Fruit fly (Drosophila melanogaster) whole organism, adult: ENCODE measurements around the gene CG43362.

ENCODE experiments used
- CG11617 ChIP-seq: fragments of 200-800 bp; sonication (Bioruptor generic); optimal IDR thresholded peaks from 2 replicates; lab custom pipeline; 2017; ENCODE audit warnings: mild to moderate bottlenecking, missing biosample characterization, missing genetic modification reagents, missing genetic modification characterization
- CG12768 ChIP-seq: fragments of 200-800 bp; sonication (Bioruptor generic); optimal IDR thresholded peaks from 2 replicates; lab custom pipeline; 2017; ENCODE audit warnings: missing biosample characterization, missing genetic modification characterization, mild to moderate bottlenecking, moderate library complexity, missing genetic modification reagents
- CG14711 ChIP-seq: fragments of 200-800 bp; sonication (Bioruptor generic); optimal IDR thresholded peaks from 2 replicates; lab custom pipeline; 2018; ENCODE audit warnings: missing biosample characterization, mild to moderate bottlenecking, missing genetic modification characterization, moderate library complexity
- CG1620 ChIP-seq: fragments of 200-800 bp; sonication (Bioruptor generic); optimal IDR thresholded peaks from 2 replicates; lab custom pipeline; 2016; ENCODE audit warnings: missing biosample characterization, missing genetic modification characterization
- CG33017 ChIP-seq: fragments of 200-800 bp; sonication (Bioruptor generic); optimal IDR thresholded peaks from 2 replicates; lab custom pipeline; 2018; ENCODE audit warnings: missing biosample characterization, mild to moderate bottlenecking, missing genetic modification characterization, moderate library complexity
- CG5204 ChIP-seq: fragments of 200-800 bp; sonication (Bioruptor generic); optimal IDR thresholded peaks from 2 replicates; lab custom pipeline; 2016; ENCODE audit warnings: missing biosample characterization, missing genetic modification characterization
- CG7045 ChIP-seq: fragments of 200-800 bp; sonication (Bioruptor generic); optimal IDR thresholded peaks from 2 replicates; lab custom pipeline; 2017; ENCODE audit warnings: missing biosample characterization, mild to moderate bottlenecking, missing genetic modification characterization
- CG7101 ChIP-seq: fragments of 200-800 bp; sonication (Bioruptor generic); optimal IDR thresholded peaks from 2 replicates; lab custom pipeline; 2018; ENCODE audit warnings: missing biosample characterization, mild to moderate bottlenecking, missing genetic modification characterization, moderate library complexity
- Clk ChIP-seq: fragments of 200-800 bp; sonication (Bioruptor generic); optimal IDR thresholded peaks from 2 replicates; lab custom pipeline; 2017; ENCODE audit warnings: missing biosample characterization, missing genetic modification characterization
- Crg-1 ChIP-seq: fragments of 200-800 bp; sonication (Bioruptor generic); optimal IDR thresholded peaks from 2 replicates; lab custom pipeline; 2016; ENCODE audit warnings: missing biosample characterization, missing genetic modification characterization
- Hr96 ChIP-seq: fragments of 200-800 bp; sonication (Bioruptor generic); optimal IDR thresholded peaks from 2 replicates; lab custom pipeline; 2016; ENCODE audit warnings: missing biosample characterization, missing genetic modification characterization
- Mnt ChIP-seq: fragments of 200-800 bp; sonication (Bioruptor generic); optimal IDR thresholded peaks from 2 replicates; lab custom pipeline; 2016; ENCODE audit warnings: missing biosample characterization, mild to moderate bottlenecking, missing genetic modification characterization
- bab1 ChIP-seq: fragments of 200-800 bp; sonication (Bioruptor generic); optimal IDR thresholded peaks from 3 replicates; lab custom pipeline; 2019; ENCODE audit warnings: missing biosample characterization, mild to moderate bottlenecking, missing genetic modification characterization, moderate library complexity
- cic ChIP-seq: fragments of 200-800 bp; sonication (Bioruptor generic); optimal IDR thresholded peaks from 2 replicates; lab custom pipeline; 2017; ENCODE audit warnings: missing biosample characterization, mild to moderate bottlenecking, missing genetic modification characterization, moderate library complexity
- cnc ChIP-seq, 2 experiments: fragments of >200 bp; optimal IDR thresholded peaks; 2 replicates each; lab custom pipeline; 2017
- kay ChIP-seq: fragments of 200-800 bp; sonication (Bioruptor generic); peaks from one replicate; lab custom pipeline; 2016; ENCODE audit warnings: missing biosample characterization, missing genetic modification characterization, borderline replicate concordance
- ovo ChIP-seq: fragments of 200-800 bp; sonication (Bioruptor generic); optimal IDR thresholded peaks from 2 replicates; lab custom pipeline; 2016; ENCODE audit warnings: missing biosample characterization, missing genetic modification characterization
- pad ChIP-seq: fragments of 200-800 bp; sonication (Bioruptor generic); optimal IDR thresholded peaks from 3 replicates; lab custom pipeline; 2017; ENCODE audit warnings: missing biosample characterization, missing genetic modification characterization, mild to moderate bottlenecking, moderate library complexity, missing genetic modification reagents
- tj ChIP-seq: fragments of 200-800 bp; sonication (Bioruptor generic); optimal IDR thresholded peaks from 3 replicates; lab custom pipeline; 2017; ENCODE audit warnings: missing biosample characterization, mild to moderate bottlenecking, missing genetic modification characterization, moderate library complexity
- toe ChIP-seq: fragments of 200-800 bp; sonication (Bioruptor generic); optimal IDR thresholded peaks from 2 replicates; lab custom pipeline; 2016; ENCODE audit warnings: missing biosample characterization, missing genetic modification characterization

CG43362 gene

DNA sequence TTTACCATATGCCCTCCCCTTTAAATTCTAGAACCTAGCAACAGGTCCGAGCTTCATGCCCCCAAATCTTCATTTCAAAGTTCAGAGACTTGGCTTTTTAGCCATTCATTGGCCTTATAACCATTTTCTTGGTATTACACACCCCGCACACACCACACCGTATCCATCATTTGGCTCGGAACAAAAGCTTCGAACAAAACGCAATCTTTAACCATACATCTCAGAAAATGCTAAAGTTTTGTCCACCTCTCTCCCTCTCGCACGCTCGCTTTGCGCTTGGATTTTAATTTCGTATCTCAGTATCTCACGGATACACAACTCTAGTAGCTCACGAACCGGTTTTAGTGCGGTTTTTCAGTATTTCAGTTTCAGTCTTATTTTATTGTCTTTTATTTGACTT lies 35.7 kb upstream of the CG43362 start:
- TF ChIP-seq tj (GFP tag; lab: Kevin White, UChicago): no peak
- no peak for TF ChIP-seq Clk
- no peak for TF ChIP-seq CG1620 (GFP tag; lab: Kevin White, UChicago)
- no peak for TF ChIP-seq pad (GFP tag; lab: Kevin White, UChicago)
- no peak for TF ChIP-seq Hr96 (GFP tag; lab: Kevin White, UChicago)
- TF ChIP-seq cic: no peak
- TF ChIP-seq kay (GFP tag; lab: Kevin White, UChicago): no peak
- no peak for TF ChIP-seq CG11617 (GFP tag; lab: Kevin White, UChicago)
- no peak for TF ChIP-seq bab1 (GFP tag; lab: Kevin White, UChicago)
- no peak for TF ChIP-seq CG7045 (GFP tag; lab: Kevin White, UChicago)
- no peak for TF ChIP-seq cnc (optimal IDR thresholded peaks at IDR 0.05; lab: Kevin White, UChicago)
- no peak for TF ChIP-seq ovo
- no peak for TF ChIP-seq CG14711
- TF ChIP-seq CG33017: no peak

dm6 chr2L:18325120-18325581 lies 33.9 kb upstream of the CG43362 start:
- peak; percentile 6 for TF ChIP-seq ovo
- TF ChIP-seq tj (GFP tag; lab: Kevin White, UChicago): peak; percentile 41
- TF ChIP-seq Crg-1 (GFP tag; lab: Kevin White, UChicago): peak; percentile 37
- TF ChIP-seq CG33017: peak; percentile 79
- no peak for TF ChIP-seq cnc (optimal IDR thresholded peaks at IDR 0.05; lab: Kevin White, UChicago)
- TF ChIP-seq CG11617 (GFP tag; lab: Kevin White, UChicago): peak; percentile 72
- peak; percentile 63 for TF ChIP-seq Mnt
- TF ChIP-seq CG12768: peak; percentile 76
- peak; percentile 79 for TF ChIP-seq CG5204
- peak; percentile 72 for TF ChIP-seq Hr96 (GFP tag; lab: Kevin White, UChicago)
- TF ChIP-seq CG14711: peak; percentile 63
- peak; percentile 58 for TF ChIP-seq toe (GFP tag; lab: Kevin White, UChicago)
- TF ChIP-seq CG7045 (GFP tag; lab: Kevin White, UChicago): peak; percentile 81
- peak; percentile 80 for TF ChIP-seq CG7101 (tag; lab: Kevin White, UChicago)
- TF ChIP-seq CG1620 (GFP tag; lab: Kevin White, UChicago): peak; percentile 5
- TF ChIP-seq cic: peak; percentile 20
- peak; percentile 59 for TF ChIP-seq kay (GFP tag; lab: Kevin White, UChicago)
- TF ChIP-seq Clk: peak; percentile 56
- peak; percentile 30 for TF ChIP-seq pad (GFP tag; lab: Kevin White, UChicago)
- TF ChIP-seq bab1 (GFP tag; lab: Kevin White, UChicago): peak; percentile 41

- no peak for TF ChIP-seq CG33017
- TF ChIP-seq pad (GFP tag; lab: Kevin White, UChicago): no peak
- no peak for TF ChIP-seq ovo
- no peak for TF ChIP-seq CG14711
- no peak for TF ChIP-seq CG7045 (GFP tag; lab: Kevin White, UChicago)
- no peak for TF ChIP-seq CG1620 (GFP tag; lab: Kevin White, UChicago)
Measured at dm6 chr2L:18320933-18321332, 29.7 kb upstream of the CG43362 start.

dm6 chr2L:18319577-18320316 lies 28.5 kb upstream of the CG43362 start, which contains the start of gene Fas3:
Gene Fas3 (plus strand): TSS chr2L:18320102.
- no peak for TF ChIP-seq CG5204
- peak; percentile 49 for TF ChIP-seq bab1 (GFP tag; lab: Kevin White, UChicago)
- peak; percentile 17 for TF ChIP-seq tj (GFP tag; lab: Kevin White, UChicago)
- TF ChIP-seq CG7101 (tag; lab: Kevin White, UChicago): no peak
- TF ChIP-seq CG33017: no peak
- TF ChIP-seq cic: peak; percentile 9
- peak; percentile 10 for TF ChIP-seq CG7045 (GFP tag; lab: Kevin White, UChicago)

- TF ChIP-seq Crg-1 (GFP tag; lab: Kevin White, UChicago): no peak
- no peak for TF ChIP-seq pad (GFP tag; lab: Kevin White, UChicago)
- TF ChIP-seq Hr96 (GFP tag; lab: Kevin White, UChicago): no peak
- no peak for TF ChIP-seq CG5204
- no peak for TF ChIP-seq kay (GFP tag; lab: Kevin White, UChicago)
- TF ChIP-seq tj (GFP tag; lab: Kevin White, UChicago): no peak
- TF ChIP-seq toe (GFP tag; lab: Kevin White, UChicago): no peak
- no peak for TF ChIP-seq Clk
- no peak for TF ChIP-seq cic
- TF ChIP-seq CG1620 (GFP tag; lab: Kevin White, UChicago): no peak
Measured at dm6 chr2L:18315454-18315853, 24.2 kb upstream of the CG43362 start.

dm6 chr2L:18313922-18314712 lies 22.9 kb upstream of the CG43362 start:
- TF ChIP-seq kay (GFP tag; lab: Kevin White, UChicago) (peak; percentile 87), CG14711 (no peak), toe (GFP tag; lab: Kevin White, UChicago) (no peak)
